Worm (Caenorhabditis elegans) whole organism, L3 larva: ENCODE measurements around the gene C47A4.3.

Source experiments
- fkh-10 ChIP-seq: sonication (generic microtip); optimal IDR thresholded peaks from 2 replicates; lab custom pipeline; 2017; ENCODE audit warnings: missing biosample characterization, missing genetic modification reagents, missing genetic modification characterization
- lin-39 ChIP-seq: fragments of 150-350 bp; optimal IDR thresholded peaks from 2 replicates; lab custom pipeline; 2018; ENCODE audit warnings: missing biosample characterization, missing genetic modification reagents, missing genetic modification characterization
- pqm-1 ChIP-seq: fragments of 150-350 bp; optimal IDR thresholded peaks from 2 replicates; lab custom pipeline; 2017; ENCODE audit warnings: missing biosample characterization, missing genetic modification characterization, inconsistent platforms

DNA sequence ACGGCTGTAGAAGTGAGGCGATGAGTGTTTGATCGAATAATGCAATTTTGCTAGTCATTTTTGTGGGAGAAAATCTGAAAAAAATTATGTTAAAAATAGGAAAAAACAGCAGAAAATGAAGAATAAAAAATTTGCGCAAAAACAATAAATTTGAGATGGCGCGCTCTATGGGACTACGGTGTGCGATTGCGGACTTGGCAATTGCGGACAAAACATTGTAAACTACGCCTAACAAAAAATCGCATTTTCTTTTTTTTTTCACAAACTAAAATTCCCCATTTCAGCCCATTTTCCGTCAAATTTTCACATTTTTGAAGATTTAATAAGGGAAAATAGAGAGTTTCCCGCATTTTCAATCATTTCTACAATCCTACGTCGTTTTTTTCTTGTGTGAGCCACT lies 46.5 kb upstream of the C47A4.3 start, which contains the start of the genes sas-6 and Y45F10D.7:
- TF ChIP-seq lin-39 (tag; lab: Kevin White, UChicago) (peak; percentile 54), fkh-10 (GFP tag; lab: Kevin White, UChicago) (no peak), pqm-1 (peak; percentile 5)
